Fruit fly (Drosophila melanogaster): Measurements from ENCODE around the gene SmydA-8.

SmydA-8 gene

dm6 chrX:2219899-2220298, 6.3 kb upstream of the SmydA-8 start (continued):
- TF ChIP-seq CG2712 (tag; optimal IDR thresholded peaks at IDR 0.05) (peak; percentile 7), Gsc (GFP tag; IDR thresholded peaks at IDR 0.05) (no peak), Stat92E (GFP tag; optimal IDR thresholded peaks at IDR 0.05) (no peak), Camta (GFP tag; optimal IDR thresholded peaks at IDR 0.05) (no peak), sens (GFP tag) (peak; percentile 79), Opbp (GFP tag; IDR thresholded peaks at IDR 0.05; ENCODE audit: partially characterized antibody) (no peak), NfI (GFP tag; optimal IDR thresholded peaks at IDR 0.05) (no peak), phol (tag; optimal IDR thresholded peaks at IDR 0.05) (peak; percentile 33), CG2889 (GFP tag; IDR thresholded peaks at IDR 0.05) (no peak), CG10462 (GFP tag; optimal IDR thresholded peaks at IDR 0.05) (no peak), pan (optimal IDR thresholded peaks at IDR 0.05) (no peak), pan (GFP tag; optimal IDR thresholded peaks at IDR 0.05 in 1 of 2, IDR thresholded peaks at IDR 0.05 in 1 of 2) (no peak), Ravus (GFP tag; IDR thresholded peaks at IDR 0.05) (no peak), Drgx (GFP tag; IDR thresholded peaks at IDR 0.05) (peak; percentile 51), lmd (GFP tag; IDR thresholded peaks at IDR 0.05) (no peak), CG13775 (GFP tag; optimal IDR thresholded peaks at IDR 0.05) (no peak), Side (GFP tag; optimal IDR thresholded peaks at IDR 0.05) (no peak), sug (tag; optimal IDR thresholded peaks at IDR 0.05) (no peak), Hr3 (GFP tag; optimal IDR thresholded peaks at IDR 0.05) (no peak), so (GFP tag; IDR thresholded peaks at IDR 0.05) (no peak), chn (GFP tag; optimal IDR thresholded peaks at IDR 0.05) (no peak), Dad (GFP tag; optimal IDR thresholded peaks at IDR 0.05) (no peak), CG9437 (GFP tag; optimal IDR thresholded peaks at IDR 0.05) (no peak), CG10321 (GFP tag; IDR thresholded peaks at IDR 0.05) (no peak), vfl (GFP tag; optimal IDR thresholded peaks at IDR 0.05) (no peak), Fer1 (GFP tag; optimal IDR thresholded peaks at IDR 0.05) (no peak), Dfd (GFP tag; optimal IDR thresholded peaks at IDR 0.05) (no peak), z (GFP tag; IDR thresholded peaks at IDR 0.05) (no peak), sqz (GFP tag; optimal IDR thresholded peaks at IDR 0.05) (no peak), CG9797 (GFP tag; optimal IDR thresholded peaks at IDR 0.05) (no peak), Bgb (GFP tag; IDR thresholded peaks at IDR 0.05; ENCODE audit: partially characterized antibody) (no peak), cato (GFP tag; optimal IDR thresholded peaks at IDR 0.05; ENCODE audit: borderline replicate concordance) (no peak), sr (GFP tag; IDR thresholded peaks at IDR 0.05) (no peak), NK7.1 (GFP tag; optimal IDR thresholded peaks at IDR 0.05) (no peak), Blimp-1 (GFP tag; optimal IDR thresholded peaks at IDR 0.05) (peak; percentile 42), ems (GFP tag; optimal IDR thresholded peaks at IDR 0.05) (no peak), Spps (tag; optimal IDR thresholded peaks at IDR 0.05) (no peak), chif (GFP tag; optimal IDR thresholded peaks at IDR 0.05) (no peak), CG10654 (GFP tag; optimal IDR thresholded peaks at IDR 0.05) (no peak), ato (GFP tag; IDR thresholded peaks at IDR 0.05; ENCODE audit: partially characterized antibody) (no peak), CG32532 (GFP tag; IDR thresholded peaks at IDR 0.05) (no peak), ab (GFP tag; optimal IDR thresholded peaks at IDR 0.05) (no peak), fd3F (GFP tag; optimal IDR thresholded peaks at IDR 0.05) (no peak), Bteb2 (GFP tag; optimal IDR thresholded peaks at IDR 0.05) (no peak), CG17385 (GFP tag; optimal IDR thresholded peaks at IDR 0.05) (no peak), Bdp1 (GFP tag; optimal IDR thresholded peaks at IDR 0.05) (no peak), Neu2 (GFP tag; optimal IDR thresholded peaks at IDR 0.05; ENCODE audit: borderline replicate concordance) (no peak), stwl (tag; optimal IDR thresholded peaks at IDR 0.05) (no peak), Mes4 (GFP tag; optimal IDR thresholded peaks at IDR 0.05) (no peak), CG16815 (GFP tag; optimal IDR thresholded peaks at IDR 0.05) (no peak), CHES-1-like (GFP tag; optimal IDR thresholded peaks at IDR 0.05) (no peak), dan (GFP tag; IDR thresholded peaks at IDR 0.05) (no peak), CG13123 (GFP tag; optimal IDR thresholded peaks at IDR 0.05) (no peak)
